Worm (Caenorhabditis elegans): ENCODE measurements around the gene snu-66.

ce11 chrV:7601443-7601842 lies 26.0 kb upstream of the snu-66 start, which contains the start of gene scl-26:
- no peak for TF ChIP-seq pqm-1 (tag; optimal IDR thresholded peaks at IDR 0.05)
- TF ChIP-seq nhr-28 (tag; optimal IDR thresholded peaks at IDR 0.05): no peak
- TF ChIP-seq fkh-10 (GFP tag; optimal IDR thresholded peaks at IDR 0.05): no peak
- no peak for TF ChIP-seq ama-1 (optimal IDR thresholded peaks at IDR 0.05)
- no peak for TF ChIP-seq nhr-25 (tag; optimal IDR thresholded peaks at IDR 0.05)
- no peak for TF ChIP-seq unc-62 (GFP tag; optimal IDR thresholded peaks at IDR 0.05)
- TF ChIP-seq elt-2 (tag; optimal IDR thresholded peaks at IDR 0.05): no peak
- TF ChIP-seq nfya-1 (tag; optimal IDR thresholded peaks at IDR 0.05; ENCODE audit: insufficient read depth): no peak
- TF ChIP-seq ceh-9 (tag; optimal IDR thresholded peaks at IDR 0.05): no peak
- no peak for TF ChIP-seq ceh-82 (tag; optimal IDR thresholded peaks at IDR 0.05)

All from whole organism, L3 larva.